Fruit fly (Drosophila melanogaster) whole organism, adult: Measurements from ENCODE around the gene Cat.
A peak's percentile ranks its signal among the peaks of the same experiment; 100 is the strongest.

Source experiments
- CG14711 ChIP-seq: fragments of 200-800 bp; sonication (Bioruptor generic); optimal IDR thresholded peaks from 2 replicates; lab custom pipeline; 2018; ENCODE audit warnings: missing biosample characterization, mild to moderate bottlenecking, missing genetic modification characterization, moderate library complexity
- CG1620 ChIP-seq: fragments of 200-800 bp; sonication (Bioruptor generic); optimal IDR thresholded peaks from 2 replicates; lab custom pipeline; 2016; ENCODE audit warnings: missing biosample characterization, missing genetic modification characterization
- CG7045 ChIP-seq: fragments of 200-800 bp; sonication (Bioruptor generic); optimal IDR thresholded peaks from 2 replicates; lab custom pipeline; 2017; ENCODE audit warnings: missing biosample characterization, mild to moderate bottlenecking, missing genetic modification characterization
- CG7101 ChIP-seq: fragments of 200-800 bp; sonication (Bioruptor generic); optimal IDR thresholded peaks from 2 replicates; lab custom pipeline; 2018; ENCODE audit warnings: missing biosample characterization, mild to moderate bottlenecking, missing genetic modification characterization, moderate library complexity
- bab1 ChIP-seq: fragments of 200-800 bp; sonication (Bioruptor generic); optimal IDR thresholded peaks from 3 replicates; lab custom pipeline; 2019; ENCODE audit warnings: missing biosample characterization, mild to moderate bottlenecking, missing genetic modification characterization, moderate library complexity
- kay ChIP-seq: fragments of 200-800 bp; sonication (Bioruptor generic); peaks from one replicate; lab custom pipeline; 2016; ENCODE audit warnings: missing biosample characterization, missing genetic modification characterization, borderline replicate concordance
- pad ChIP-seq: fragments of 200-800 bp; sonication (Bioruptor generic); optimal IDR thresholded peaks from 3 replicates; lab custom pipeline; 2017; ENCODE audit warnings: missing biosample characterization, missing genetic modification characterization, mild to moderate bottlenecking, moderate library complexity, missing genetic modification reagents
- tj ChIP-seq: fragments of 200-800 bp; sonication (Bioruptor generic); optimal IDR thresholded peaks from 3 replicates; lab custom pipeline; 2017; ENCODE audit warnings: missing biosample characterization, mild to moderate bottlenecking, missing genetic modification characterization, moderate library complexity

dm6 chr3L:18796376-18796775, 26.0 kb upstream of the Cat start:
- peak; percentile 54 for TF ChIP-seq kay (GFP tag; lab: Kevin White, UChicago)
- no peak for TF ChIP-seq CG7045
- TF ChIP-seq CG1620: no peak
- no peak for TF ChIP-seq tj
- no peak for TF ChIP-seq pad (GFP tag; lab: Kevin White, UChicago)
- no peak for TF ChIP-seq bab1 (GFP tag; lab: Kevin White, UChicago)
- TF ChIP-seq CG7101: no peak
- no peak for TF ChIP-seq CG14711
